Fruit fly (Drosophila melanogaster): Measurements from ENCODE around the gene CG32409.

DNA sequence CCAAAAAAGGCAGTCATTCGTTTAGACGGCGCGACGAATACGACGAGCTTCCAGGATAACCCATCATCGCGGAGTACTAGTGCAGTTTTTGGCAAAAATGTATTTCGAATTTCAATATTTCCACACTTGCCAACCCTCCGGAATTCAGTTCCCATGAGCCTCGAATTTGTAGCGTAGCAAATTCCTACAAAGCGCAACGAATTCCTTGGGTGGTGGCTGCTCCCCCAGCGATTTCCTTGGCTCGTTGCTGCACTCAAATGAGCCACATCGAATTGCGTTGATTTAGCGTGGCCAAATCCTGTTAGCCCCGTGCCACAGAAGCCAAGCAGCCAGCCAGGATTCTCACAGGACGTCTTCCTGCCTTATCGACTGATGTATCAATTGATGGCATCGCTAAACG lies 14.6 kb upstream of the CG32409 start:
- no peak for TF ChIP-seq CG8478 (optimal IDR thresholded peaks at IDR 0.05)
- no peak for TF ChIP-seq CTCF (optimal IDR thresholded peaks at IDR 0.05)

All from S2 (cell line).